Fruit fly (Drosophila melanogaster): ENCODE data around the gene CG13054.

DNA sequence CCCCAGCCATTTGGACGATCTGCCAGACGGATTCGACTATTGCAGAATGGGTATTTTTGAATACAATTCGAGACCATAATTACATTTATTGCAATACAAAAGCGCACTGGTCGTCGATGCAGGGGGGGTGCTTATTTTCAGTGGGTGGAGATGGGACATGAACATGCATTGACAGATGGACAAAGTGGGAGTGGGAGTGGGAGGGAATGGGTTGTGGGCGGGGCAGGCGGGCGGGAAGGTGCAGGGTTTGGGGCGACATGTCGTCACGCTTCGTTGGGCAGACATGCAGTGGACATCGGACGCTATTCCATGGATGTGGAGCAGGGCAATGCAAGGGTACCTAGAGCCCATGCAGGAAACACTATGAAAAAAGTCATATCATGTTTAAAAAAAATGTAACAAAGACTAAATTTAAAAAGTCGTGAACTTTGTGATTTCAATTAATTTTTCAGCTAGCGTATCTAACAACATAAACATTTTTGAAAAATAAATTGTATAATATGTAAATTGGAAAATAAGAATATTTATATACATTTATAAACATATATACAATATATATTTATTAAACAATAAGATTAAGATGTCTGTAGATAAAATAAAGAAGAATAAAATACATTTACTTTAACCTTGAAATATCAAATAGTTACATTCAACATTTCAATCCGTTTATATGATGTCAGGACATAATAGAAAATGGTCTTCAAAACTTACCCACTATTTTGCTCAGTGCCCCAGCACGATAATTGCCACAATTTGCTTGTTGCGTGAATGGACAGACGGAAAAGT lies 48.7 kb downstream of the CG13054 start:
- TF ChIP-seq OdsH (GFP tag; optimal IDR thresholded peaks at IDR 0.05) (no peak), psq (GFP tag; optimal IDR thresholded peaks at IDR 0.05) (no peak)

Measured in whole organism, wandering third instar larva.